Fruit fly (Drosophila melanogaster): Measurements from ENCODE around the gene CG5377.

DNA sequence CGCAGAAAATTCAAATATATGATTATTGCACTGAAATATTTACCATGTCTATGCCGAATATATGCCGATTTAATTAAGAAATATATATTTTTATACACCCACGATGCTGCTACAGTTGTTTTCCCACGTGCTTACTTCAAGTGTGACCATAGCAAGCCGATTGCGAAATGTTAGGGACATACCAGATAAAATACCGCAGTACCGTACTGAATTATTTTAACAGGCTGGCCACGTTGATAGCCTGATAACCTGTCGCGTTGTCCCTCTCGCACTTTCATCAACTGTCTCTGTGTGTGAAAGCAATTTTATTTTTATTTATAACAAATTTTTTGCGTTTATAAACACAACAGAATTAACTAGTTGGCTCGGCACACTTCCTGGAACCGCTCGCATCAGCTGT, 47.0 kb downstream of the CG5377 start, which contains the start of the genes Nop56 and mats:
- TF ChIP-seq Sin3A (optimal IDR thresholded peaks at IDR 0.05) (no peak), ttk (optimal IDR thresholded peaks at IDR 0.05) (no peak), psq (optimal IDR thresholded peaks at IDR 0.05) (no peak), Myc (optimal IDR thresholded peaks at IDR 0.05) (no peak), insv (optimal IDR thresholded peaks at IDR 0.05) (no peak)

All from Kc167 (cell line).